Fruit fly (Drosophila melanogaster): Measurements from ENCODE around the gene CG3225.

Gene CG3225

dm6 chr2L:4821319-4821717, 3.3 kb upstream of the CG3225 start (continued):
- TF ChIP-seq tll (GFP tag; optimal IDR thresholded peaks at IDR 0.05): no peak
- TF ChIP-seq maf-S (GFP tag; optimal IDR thresholded peaks at IDR 0.05): peak; percentile 19
- TF ChIP-seq wek (GFP tag; optimal IDR thresholded peaks at IDR 0.05): no peak
- peak; percentile 42; the same call in 1 of the 2 replicates for TF ChIP-seq Rx (GFP tag; IDR thresholded peaks at IDR 0.05)
- no peak for TF ChIP-seq pnt (GFP tag; optimal IDR thresholded peaks at IDR 0.05)
- TF ChIP-seq Ets97D (GFP tag; optimal IDR thresholded peaks at IDR 0.05): peak; percentile 19
- peak; percentile 67 for TF ChIP-seq odd (GFP tag; optimal IDR thresholded peaks at IDR 0.05)
- peak; percentile 56 for TF ChIP-seq CG4404 (GFP tag; IDR thresholded peaks at IDR 0.05)
- TF ChIP-seq Ets65A (GFP tag): peak; percentile 95
- TF ChIP-seq Dbx (GFP tag; IDR thresholded peaks at IDR 0.05): peak; percentile 79
- peak; percentile 72 for TF ChIP-seq sens (GFP tag)
- peak; percentile 70 for TF ChIP-seq BtbVII (GFP tag; optimal IDR thresholded peaks at IDR 0.05)
- TF ChIP-seq CG13296 (GFP tag; optimal IDR thresholded peaks at IDR 0.05): peak; percentile 88
- TF ChIP-seq prd (optimal IDR thresholded peaks at IDR 0.05): no peak
- peak; percentile 68 for TF ChIP-seq prd (GFP tag; IDR thresholded peaks at IDR 0.05)
- no peak for TF ChIP-seq CG8478 (optimal IDR thresholded peaks at IDR 0.05)
- peak; percentile 49 for TF ChIP-seq CG9817 (tag; optimal IDR thresholded peaks at IDR 0.05)
- TF ChIP-seq CG14050 (GFP tag; IDR thresholded peaks at IDR 0.05): peak; percentile 57
- TF ChIP-seq CG17568 (GFP tag; optimal IDR thresholded peaks at IDR 0.05): peak; percentile 36
- no peak for TF ChIP-seq CrebB (tag; optimal IDR thresholded peaks at IDR 0.05)
- no peak for TF ChIP-seq Gsc (GFP tag; IDR thresholded peaks at IDR 0.05)
- peak; percentile 39 for TF ChIP-seq CG1529 (GFP tag; optimal IDR thresholded peaks at IDR 0.05)
- no peak for TF ChIP-seq CG8944 (GFP tag; optimal IDR thresholded peaks at IDR 0.05)
- no peak for TF ChIP-seq sens-2 (GFP tag; IDR thresholded peaks at IDR 0.05)
- TF ChIP-seq aop (GFP tag; IDR thresholded peaks at IDR 0.05): no peak
- TF ChIP-seq phol (tag; optimal IDR thresholded peaks at IDR 0.05): peak; percentile 65
- TF ChIP-seq gcm (GFP tag; optimal IDR thresholded peaks at IDR 0.05): peak; percentile 17
- TF ChIP-seq nau (GFP tag; optimal IDR thresholded peaks at IDR 0.05): peak; percentile 63
- no peak for TF ChIP-seq NC2β (GFP tag; optimal IDR thresholded peaks at IDR 0.05)
- TF ChIP-seq lbe (GFP tag; optimal IDR thresholded peaks at IDR 0.05): peak; percentile 50
- peak; percentile 42 for TF ChIP-seq E2f2 (GFP tag; IDR thresholded peaks at IDR 0.05)
- peak; percentile 71 for TF ChIP-seq fd96Cb (tag; optimal IDR thresholded peaks at IDR 0.05)
- TF ChIP-seq ara (GFP tag; IDR thresholded peaks at IDR 0.05): peak; percentile 57; the same call in 1 of the 2 replicates
- TF ChIP-seq CG6654 (GFP tag; optimal IDR thresholded peaks at IDR 0.05): peak; percentile 18
- TF ChIP-seq CG34224 (GFP tag; IDR thresholded peaks at IDR 0.05; ENCODE audit: partially characterized antibody): no peak
- peak; percentile 72 for TF ChIP-seq Rfx (GFP tag; IDR thresholded peaks at IDR 0.05)
- no peak for TF ChIP-seq sc (optimal IDR thresholded peaks at IDR 0.05)
- no peak for TF ChIP-seq sc (GFP tag; optimal IDR thresholded peaks at IDR 0.05)
- peak; percentile 44 for TF ChIP-seq CG1647 (GFP tag; optimal IDR thresholded peaks at IDR 0.05)
- TF ChIP-seq CG6254 (GFP tag; optimal IDR thresholded peaks at IDR 0.05): peak; percentile 10
- TF ChIP-seq CG12155 (GFP tag; optimal IDR thresholded peaks at IDR 0.05): peak; percentile 33
- no peak for TF ChIP-seq dan (GFP tag; IDR thresholded peaks at IDR 0.05)
- TF ChIP-seq Deaf1 (tag; optimal IDR thresholded peaks at IDR 0.05): peak; percentile 86
- peak; percentile 13 for TF ChIP-seq CG2116 (GFP tag; optimal IDR thresholded peaks at IDR 0.05)
- no peak for TF ChIP-seq CG4617 (GFP tag; optimal IDR thresholded peaks at IDR 0.05; ENCODE audit: borderline replicate concordance)
- TF ChIP-seq CG4707 (GFP tag; optimal IDR thresholded peaks at IDR 0.05): no peak
- no peak for TF ChIP-seq lov (optimal IDR thresholded peaks at IDR 0.05)
- TF ChIP-seq lov (GFP tag; IDR thresholded peaks at IDR 0.05): no peak
- TF ChIP-seq psq (GFP tag; optimal IDR thresholded peaks at IDR 0.05): no peak
- peak; percentile 44 for TF ChIP-seq Sox102F (GFP tag; optimal IDR thresholded peaks at IDR 0.05)
- peak; percentile 27 for TF ChIP-seq schlank (tag; optimal IDR thresholded peaks at IDR 0.05)
- TF ChIP-seq CG1792 (GFP tag; optimal IDR thresholded peaks at IDR 0.05): peak; percentile 39

All from whole organism, embryonic.